Fruit fly (Drosophila melanogaster) whole organism, adult: ENCODE measurements around the gene CG31751.

Experiments
- CG11617 ChIP-seq: fragments of 200-800 bp; sonication (Bioruptor generic); optimal IDR thresholded peaks from 2 replicates; lab custom pipeline; 2017; ENCODE audit warnings: mild to moderate bottlenecking, missing biosample characterization, missing genetic modification reagents, missing genetic modification characterization
- CG12768 ChIP-seq: fragments of 200-800 bp; sonication (Bioruptor generic); optimal IDR thresholded peaks from 2 replicates; lab custom pipeline; 2017; ENCODE audit warnings: missing biosample characterization, missing genetic modification characterization, mild to moderate bottlenecking, moderate library complexity, missing genetic modification reagents
- CG1620 ChIP-seq: fragments of 200-800 bp; sonication (Bioruptor generic); optimal IDR thresholded peaks from 2 replicates; lab custom pipeline; 2016; ENCODE audit warnings: missing biosample characterization, missing genetic modification characterization
- Crg-1 ChIP-seq: fragments of 200-800 bp; sonication (Bioruptor generic); optimal IDR thresholded peaks from 2 replicates; lab custom pipeline; 2016; ENCODE audit warnings: missing biosample characterization, missing genetic modification characterization
- Hr96 ChIP-seq: fragments of 200-800 bp; sonication (Bioruptor generic); optimal IDR thresholded peaks from 2 replicates; lab custom pipeline; 2016; ENCODE audit warnings: missing biosample characterization, missing genetic modification characterization
- Mnt ChIP-seq: fragments of 200-800 bp; sonication (Bioruptor generic); optimal IDR thresholded peaks from 2 replicates; lab custom pipeline; 2016; ENCODE audit warnings: missing biosample characterization, mild to moderate bottlenecking, missing genetic modification characterization
- bab1 ChIP-seq: fragments of 200-800 bp; sonication (Bioruptor generic); optimal IDR thresholded peaks from 3 replicates; lab custom pipeline; 2019; ENCODE audit warnings: missing biosample characterization, mild to moderate bottlenecking, missing genetic modification characterization, moderate library complexity
- cnc ChIP-seq, 2 experiments: fragments of >200 bp; optimal IDR thresholded peaks; 2 replicates each; lab custom pipeline; 2017
- ovo ChIP-seq: fragments of 200-800 bp; sonication (Bioruptor generic); optimal IDR thresholded peaks from 2 replicates; lab custom pipeline; 2016; ENCODE audit warnings: missing biosample characterization, missing genetic modification characterization
- toe ChIP-seq: fragments of 200-800 bp; sonication (Bioruptor generic); optimal IDR thresholded peaks from 2 replicates; lab custom pipeline; 2016; ENCODE audit warnings: missing biosample characterization, missing genetic modification characterization

- TF ChIP-seq CG1620 (GFP tag; lab: Kevin White, UChicago), result no peak
- no peak for TF ChIP-seq ovo (GFP tag; lab: Kevin White, UChicago)
- TF ChIP-seq CG11617, result no peak
- TF ChIP-seq Hr96 (GFP tag; lab: Kevin White, UChicago), result no peak
- TF ChIP-seq toe (GFP tag; lab: Kevin White, UChicago), result no peak
- no peak for TF ChIP-seq cnc (optimal IDR thresholded peaks at IDR 0.05; lab: Kevin White, UChicago)
- no peak for TF ChIP-seq Mnt (GFP tag; lab: Kevin White, UChicago)
- no peak for TF ChIP-seq CG12768 (GFP tag; lab: Kevin White, UChicago)
- no peak for TF ChIP-seq Crg-1 (GFP tag; lab: Kevin White, UChicago)
- no peak for TF ChIP-seq bab1 (GFP tag; lab: Kevin White, UChicago)
Measured at dm6 chr2L:18724842-18725241, 47.8 kb downstream of the CG31751 start.
